Fruit fly (Drosophila melanogaster) whole organism, embryonic: Measurements from ENCODE around the gene rut.

Source experiments
- ATbp ChIP-seq: fragments of 200-800 bp; sonication (Bioruptor generic); optimal IDR thresholded peaks from 2 replicates; lab custom pipeline; 2017; ENCODE audit warnings: missing biosample characterization, mild to moderate bottlenecking, missing genetic modification characterization, missing genetic modification reagents
- Adf1 ChIP-seq: fragments of 200-800 bp; sonication (Bioruptor generic); IDR thresholded peaks from 2 replicates; pipeline ENCODE4 v1.3.6; 2022; ENCODE audit warnings: missing biosample characterization, missing genetic modification characterization
- Atf6 ChIP-seq: fragments of 200-800 bp; sonication (Bioruptor generic); IDR thresholded peaks from 2 replicates; pipeline ENCODE4 v1.3.6; 2022; ENCODE audit warnings: missing biosample characterization, missing genetic modification characterization
- Awh ChIP-seq: fragments of 200-800 bp; sonication (Bioruptor generic); IDR thresholded peaks from 2 replicates; pipeline ENCODE4, ENCODE4 v1.3.6; 2022; ENCODE audit warnings: missing biosample characterization, missing genetic modification characterization
- CG10366 ChIP-seq: fragments of 200-800 bp; sonication (Bioruptor generic); IDR thresholded peaks from 2 replicates; pipeline ENCODE4 v1.3.6; 2022; ENCODE audit warnings: missing biosample characterization, missing genetic modification characterization
- CG10979 ChIP-seq: fragments of 200-800 bp; sonication (Bioruptor generic); optimal IDR thresholded peaks from 2 replicates; lab custom pipeline; 2018; ENCODE audit warnings: missing biosample characterization, mild to moderate bottlenecking, missing genetic modification characterization, moderate library complexity
- CG11398 ChIP-seq: fragments of 200-800 bp; sonication (Bioruptor generic); optimal IDR thresholded peaks from 2 replicates; lab custom pipeline; 2016; ENCODE audit warnings: missing biosample characterization, missing genetic modification characterization
- CG16813 ChIP-seq: fragments of 200-800 bp; sonication (Bioruptor generic); IDR thresholded peaks from 3 replicates; pipeline ENCODE4 v1.3.6; 2022; ENCODE audit warnings: missing biosample characterization, missing genetic modification characterization; ENCODE audit not compliant: partially characterized antibody
- CG17829 ChIP-seq: fragments of 200-800 bp; optimal IDR thresholded peaks from 2 replicates; lab custom pipeline; 2019; ENCODE audit warnings: missing biosample characterization, mild to moderate bottlenecking, missing genetic modification characterization, moderate library complexity
- CG2202 ChIP-seq: fragments of 200-800 bp; sonication (Bioruptor generic); optimal IDR thresholded peaks from 2 replicates; lab custom pipeline; 2018; ENCODE audit warnings: missing biosample characterization, mild to moderate bottlenecking, missing genetic modification characterization
- CG32532 ChIP-seq: fragments of 200-800 bp; sonication (Bioruptor generic); IDR thresholded peaks from 2 replicates; pipeline ENCODE4 v1.3.6; 2022; ENCODE audit warnings: missing biosample characterization, missing genetic modification characterization
- CG42726 ChIP-seq: fragments of 200-800 bp; sonication (Bioruptor generic); IDR thresholded peaks from 2 replicates; pipeline ENCODE4 v1.3.6; 2022; ENCODE audit warnings: missing biosample characterization, missing genetic modification characterization; ENCODE audit not compliant: partially characterized antibody
- CG4730 ChIP-seq: fragments of 200-800 bp; sonication (Bioruptor generic); IDR thresholded peaks from 2 replicates; pipeline ENCODE4 v1.3.6; 2022; ENCODE audit warnings: missing biosample characterization, missing genetic modification characterization
- CG4854 ChIP-seq: fragments of 200-800 bp; sonication (Bioruptor generic); optimal IDR thresholded peaks from 2 replicates; lab custom pipeline; 2016; ENCODE audit warnings: missing biosample characterization, missing genetic modification characterization, inconsistent platforms
- CG6765 ChIP-seq: fragments of 200-800 bp; sonication (Bioruptor generic); optimal IDR thresholded peaks from 3 replicates; lab custom pipeline; 2017; ENCODE audit warnings: missing biosample characterization, mild to moderate bottlenecking, missing genetic modification characterization
- CG7963 ChIP-seq: fragments of 200-800 bp; sonication (Bioruptor generic); IDR thresholded peaks from 3 replicates; pipeline ENCODE4 v1.3.6; 2022; ENCODE audit warnings: missing biosample characterization, missing genetic modification characterization; ENCODE audit not compliant: partially characterized antibody
- Fer1 ChIP-seq: fragments of 200-800 bp; sonication (Bioruptor generic); optimal IDR thresholded peaks from 2 replicates; lab custom pipeline; 2017; ENCODE audit warnings: missing biosample characterization, mild to moderate bottlenecking, missing genetic modification characterization
- Hey ChIP-seq: fragments of 200-800 bp; sonication (Bioruptor generic); optimal IDR thresholded peaks from 3 replicates; lab custom pipeline; 2018; ENCODE audit warnings: missing biosample characterization, mild to moderate bottlenecking, missing genetic modification characterization
- Hsf ChIP-seq: fragments of 200-800 bp; sonication (Bioruptor generic); optimal IDR thresholded peaks from 3 replicates; lab custom pipeline; 2016; ENCODE audit warnings: missing biosample characterization, missing genetic modification characterization
- Lim3 ChIP-seq: fragments of 200-800 bp; sonication (Bioruptor generic); IDR thresholded peaks from 2 replicates; pipeline ENCODE4 v1.3.6; 2022; ENCODE audit warnings: missing biosample characterization, missing genetic modification characterization
- Mes4 ChIP-seq: fragments of 200-800 bp; sonication (Bioruptor generic); optimal IDR thresholded peaks from 2 replicates; lab custom pipeline; 2016; ENCODE audit warnings: missing biosample characterization, missing genetic modification characterization
- NFAT ChIP-seq: fragments of 200-800 bp; sonication (Bioruptor generic); IDR thresholded peaks from 2 replicates; pipeline ENCODE4 v1.3.6; 2022; ENCODE audit warnings: missing biosample characterization, missing genetic modification characterization
- Neu2 ChIP-seq: fragments of 200-800 bp; sonication (Bioruptor generic); optimal IDR thresholded peaks from 3 replicates; lab custom pipeline; 2016; ENCODE audit warnings: missing biosample characterization, missing genetic modification characterization, borderline replicate concordance
- Scr ChIP-seq: fragments of 200-800 bp; sonication (Bioruptor generic); IDR thresholded peaks from 2 replicates; pipeline ENCODE4 v1.3.6; 2022; ENCODE audit warnings: missing biosample characterization, missing genetic modification characterization; ENCODE audit not compliant: partially characterized antibody
- Spps ChIP-seq: fragments of 200-800 bp; sonication (Bioruptor generic); optimal IDR thresholded peaks from 2 replicates; lab custom pipeline; 2018; ENCODE audit warnings: missing biosample characterization, mild to moderate bottlenecking, missing genetic modification characterization
- Stat92E ChIP-seq, 3 experiments: fragments of >200 bp in 2 of 3; fragments of 200-800 bp in 1 of 3; sonication (Bioruptor generic) in 1 of 3; optimal IDR thresholded peaks; 2 replicates each; lab custom pipeline; 2017 to 2019; ENCODE audit warnings: missing biosample characterization in 3 of 3, missing genetic modification characterization in 3 of 3, mild to moderate bottlenecking in 1 of 3, moderate library complexity in 1 of 3
- Vsx1 ChIP-seq: fragments of 200-800 bp; sonication (Bioruptor generic); optimal IDR thresholded peaks from 2 replicates; lab custom pipeline; 2017; ENCODE audit warnings: missing biosample characterization, mild to moderate bottlenecking, missing genetic modification characterization, missing genetic modification reagents
- cato ChIP-seq: fragments of 200-800 bp; sonication (Bioruptor generic); optimal IDR thresholded peaks from 2 replicates; lab custom pipeline; 2016; ENCODE audit warnings: missing biosample characterization, missing genetic modification characterization, borderline replicate concordance
- caup ChIP-seq: fragments of 200-800 bp; sonication (Bioruptor generic); optimal IDR thresholded peaks from 3 replicates; lab custom pipeline; 2017; ENCODE audit warnings: missing biosample characterization, mild to moderate bottlenecking, missing genetic modification characterization, moderate library complexity; ENCODE audit not compliant: severe bottlenecking
- crc ChIP-seq: fragments of 200-800 bp; sonication (Bioruptor generic); optimal IDR thresholded peaks from 2 replicates; lab custom pipeline; 2016; ENCODE audit warnings: missing biosample characterization, missing genetic modification characterization
- crol ChIP-seq: fragments of 200-800 bp; sonication (Bioruptor generic); IDR thresholded peaks from 2 replicates; pipeline ENCODE4 v1.3.6; 2022; ENCODE audit warnings: missing biosample characterization, missing genetic modification characterization
- dati ChIP-seq: fragments of 200-800 bp; sonication (Bioruptor generic); IDR thresholded peaks from 2 replicates; pipeline ENCODE4 v1.3.6; 2022; ENCODE audit warnings: missing biosample characterization, missing genetic modification characterization
- dm ChIP-seq: fragments of 200-800 bp; sonication (Bioruptor generic); optimal IDR thresholded peaks from 3 replicates; lab custom pipeline; 2016; ENCODE audit warnings: missing biosample characterization, missing genetic modification characterization
- dpn ChIP-seq, 2 experiments: fragments of 200-800 bp; sonication (Bioruptor generic); optimal IDR thresholded peaks; 3 replicates each; lab custom pipeline; 2016; ENCODE audit warnings: missing biosample characterization in 2 of 2, missing genetic modification characterization in 2 of 2
- dysf ChIP-seq: fragments of 200-800 bp; sonication (Bioruptor generic); IDR thresholded peaks from 3 replicates; pipeline ENCODE4 v1.3.6; 2022; ENCODE audit warnings: missing biosample characterization, missing genetic modification characterization
- gsb ChIP-seq: fragments of 200-800 bp; sonication (Bioruptor generic); IDR thresholded peaks from 2 replicates; pipeline ENCODE4 v1.3.6; 2022; ENCODE audit warnings: missing biosample characterization, missing genetic modification characterization
- hb ChIP-seq: fragments of 200-800 bp; sonication (Bioruptor generic); IDR thresholded peaks from 3 replicates; pipeline ENCODE4 v1.3.6; 2022; ENCODE audit warnings: missing biosample characterization, missing genetic modification characterization; ENCODE audit not compliant: partially characterized antibody
- ind ChIP-seq: fragments of 200-800 bp; sonication (Bioruptor generic); optimal IDR thresholded peaks from 3 replicates; lab custom pipeline; 2016; ENCODE audit warnings: missing biosample characterization, missing genetic modification characterization
- org-1 ChIP-seq: fragments of 200-800 bp; sonication (Bioruptor generic); optimal IDR thresholded peaks from 2 replicates; lab custom pipeline; 2017; ENCODE audit warnings: missing biosample characterization, missing genetic modification characterization
- p53 ChIP-seq: fragments of 200-800 bp; sonication (Bioruptor generic); optimal IDR thresholded peaks from 2 replicates; lab custom pipeline; 2016; ENCODE audit warnings: missing biosample characterization, missing genetic modification characterization
- pan ChIP-seq, 4 experiments: fragments of >200 bp in 3 of 4; fragments of 200-800 bp in 1 of 4; sonication (Bioruptor generic) in 1 of 4; optimal IDR thresholded peaks in 3 of 4; IDR thresholded peaks in 1 of 4; 2 replicates each; pipeline versions ENCODE4 v1.3.6 to Lab custom; 2017 to 2022; ENCODE audit warnings: missing biosample characterization in 2 of 4, missing genetic modification characterization in 2 of 4, mixed read lengths in 1 of 4
- pfk ChIP-seq: fragments of 200-800 bp; sonication (Bioruptor generic); optimal IDR thresholded peaks from 2 replicates; lab custom pipeline; 2018; ENCODE audit warnings: missing biosample characterization, mild to moderate bottlenecking, missing genetic modification characterization, moderate library complexity
- phol ChIP-seq: fragments of 200-800 bp; sonication (Bioruptor generic); optimal IDR thresholded peaks from 3 replicates; lab custom pipeline; 2018; ENCODE audit warnings: missing biosample characterization, mild to moderate bottlenecking, missing genetic modification characterization, moderate library complexity
- sc ChIP-seq, 3 experiments: fragments of >200 bp in 2 of 3; fragments of 200-800 bp in 1 of 3; sonication (Bioruptor generic) in 1 of 3; optimal IDR thresholded peaks; 2 replicates in 2 of 3; 3 replicates in 1 of 3; lab custom pipeline; 2017; ENCODE audit warnings: mild to moderate bottlenecking in 1 of 3, missing biosample characterization in 1 of 3, missing genetic modification characterization in 1 of 3, missing genetic modification reagents in 1 of 3
- trem ChIP-seq: fragments of 200-800 bp; optimal IDR thresholded peaks from 3 replicates; lab custom pipeline; 2019; ENCODE audit warnings: missing biosample characterization, mild to moderate bottlenecking, missing genetic modification characterization, moderate library complexity
- wdn ChIP-seq: fragments of 200-800 bp; sonication (Bioruptor generic); IDR thresholded peaks from 2 replicates; pipeline ENCODE4 v1.3.6; 2022; ENCODE audit warnings: missing biosample characterization, missing genetic modification characterization
- wor ChIP-seq: fragments of 200-800 bp; sonication (Bioruptor generic); IDR thresholded peaks from 2 replicates; pipeline ENCODE4 v1.3.6; 2022; ENCODE audit warnings: missing biosample characterization, missing genetic modification characterization

The rut gene

dm6 chrX:14848755-14849354 lies 23.0 kb upstream of the rut start, which contains the start of gene CG9522 (continued):
- TF ChIP-seq Hsf: peak; percentile 72
- peak; percentile 45 for TF ChIP-seq org-1
- TF ChIP-seq sc (optimal IDR thresholded peaks at IDR 0.05; lab: Kevin White, UChicago): no peak
- TF ChIP-seq sc (GFP tag; optimal IDR thresholded peaks at IDR 0.05; lab: Kevin White, UChicago): peak; percentile 51
- TF ChIP-seq pan (optimal IDR thresholded peaks at IDR 0.05; lab: Kevin White, UChicago): no peak
- TF ChIP-seq pan (GFP tag; optimal IDR thresholded peaks at IDR 0.05 in 1 of 2, IDR thresholded peaks at IDR 0.05 in 1 of 2): peak in 1 of 2 experiments; percentile 76
- peak; percentile 87 for TF ChIP-seq Awh
- peak; percentile 48; the same call in 1 of the 2 replicates for TF ChIP-seq CG4730 (GFP tag; lab: Robert Waterston, UW)
- no peak for TF ChIP-seq CG42726 (GFP tag; lab: Robert Waterston, UW)
- TF ChIP-seq CG7963 (GFP tag; lab: Robert Waterston, UW): no peak
- TF ChIP-seq ind (GFP tag; lab: Kevin White, UChicago): peak; percentile 64
- peak; percentile 47; the same call in 1 of the 2 replicates for TF ChIP-seq wor (GFP tag; lab: Robert Waterston, UW)
- no peak for TF ChIP-seq CG11398
- TF ChIP-seq Atf6 (GFP tag; lab: Robert Waterston, UW): peak; percentile 80
- no peak for TF ChIP-seq Hey
- peak; percentile 60 for TF ChIP-seq Vsx1 (GFP tag; lab: Kevin White, UChicago)
- TF ChIP-seq Fer1 (GFP tag; lab: Kevin White, UChicago): peak; percentile 69
- peak; percentile 82 for TF ChIP-seq ATbp (GFP tag; lab: Kevin White, UChicago)
- TF ChIP-seq crol (GFP tag; lab: Robert Waterston, UW): peak; percentile 40; the same call in 1 of the 2 replicates
- peak; percentile 11 for TF ChIP-seq crc (GFP tag; lab: Kevin White, UChicago)
- TF ChIP-seq hb: no peak
- no peak for TF ChIP-seq Scr
- TF ChIP-seq CG16813 (GFP tag; lab: Robert Waterston, UW): no peak
- TF ChIP-seq gsb: peak; percentile 61
- peak; percentile 3 for TF ChIP-seq Mes4 (GFP tag; lab: Kevin White, UChicago)
- TF ChIP-seq Adf1 (GFP tag; lab: Robert Waterston, UW): no peak
- TF ChIP-seq CG10979 (tag; lab: Kevin White, UChicago): peak; percentile 85
- peak; percentile 55; the same call in 1 of the 2 replicates for TF ChIP-seq dati
- TF ChIP-seq NFAT (GFP tag; lab: Robert Waterston, UW): peak; percentile 49; the same call in 1 of the 2 replicates
- peak; percentile 67 for TF ChIP-seq CG10366 (GFP tag; lab: Robert Waterston, UW)
- peak; percentile 52 for TF ChIP-seq CG17829
- TF ChIP-seq phol: peak; percentile 71
- TF ChIP-seq CG2202 (tag; lab: Kevin White, UChicago): peak; percentile 62
- peak; percentile 11 for TF ChIP-seq CG4854 (GFP tag; lab: Kevin White, UChicago)
- TF ChIP-seq dpn (GFP tag; optimal IDR thresholded peaks at IDR 0.05; lab: Kevin White, UChicago): peak; percentile 33 to 60
- TF ChIP-seq cato (GFP tag; lab: Kevin White, UChicago): no peak
- no peak for TF ChIP-seq Neu2 (GFP tag; lab: Kevin White, UChicago)
- TF ChIP-seq dm (GFP tag; lab: Kevin White, UChicago): no peak
- TF ChIP-seq wdn (GFP tag; lab: Robert Waterston, UW): peak; percentile 58; the same call in 1 of the 2 replicates
- peak; percentile 58 for TF ChIP-seq caup (GFP tag; lab: Kevin White, UChicago)
- peak in 1 of 3 experiments; percentile 39 for TF ChIP-seq Stat92E (GFP tag; optimal IDR thresholded peaks at IDR 0.05; lab: Kevin White, UChicago)
- peak; percentile 2 for TF ChIP-seq CG6765 (GFP tag; lab: Kevin White, UChicago)
- peak; percentile 68 for TF ChIP-seq trem (tag; lab: Kevin White, UChicago)
- no peak for TF ChIP-seq pfk (GFP tag; lab: Kevin White, UChicago)
- TF ChIP-seq Spps: peak; percentile 79
- TF ChIP-seq p53: no peak
- peak; percentile 81 for TF ChIP-seq dysf
- TF ChIP-seq CG32532 (GFP tag; lab: Robert Waterston, UW): peak; percentile 73
- TF ChIP-seq Lim3 (GFP tag; lab: Robert Waterston, UW): 0 out of 2 replicates have a peak, but pooled peaks have one; percentile 39
